Fruit fly (Drosophila melanogaster) whole organism, embryonic: ENCODE measurements around the gene Epp.

ENCODE experiments used
- Asciz ChIP-seq: fragments of 200-800 bp; sonication (Bioruptor generic); optimal IDR thresholded peaks from 2 replicates; lab custom pipeline; 2017; ENCODE audit warnings: missing biosample characterization, mild to moderate bottlenecking, missing genetic modification characterization, missing genetic modification reagents
- Awh ChIP-seq: fragments of 200-800 bp; sonication (Bioruptor generic); IDR thresholded peaks from 2 replicates; pipeline ENCODE4, ENCODE4 v1.3.6; 2022; ENCODE audit warnings: missing biosample characterization, missing genetic modification characterization
- CG10565 ChIP-seq: fragments of 200-800 bp; sonication (Bioruptor generic); optimal IDR thresholded peaks from 3 replicates; lab custom pipeline; 2016; ENCODE audit warnings: missing biosample characterization, mild to moderate bottlenecking, missing genetic modification characterization
- CG10959 ChIP-seq: fragments of 200-800 bp; sonication (Bioruptor generic); IDR thresholded peaks from 2 replicates; pipeline ENCODE4 v1.3.6; 2022; ENCODE audit warnings: missing biosample characterization, missing genetic modification characterization
- CG11695 ChIP-seq: fragments of 200-800 bp; sonication (Bioruptor generic); IDR thresholded peaks from 3 replicates; pipeline ENCODE4 v1.3.6; 2022; ENCODE audit warnings: missing biosample characterization, missing genetic modification characterization
- CG15011 ChIP-seq: fragments of 200-800 bp; sonication (Bioruptor generic); optimal IDR thresholded peaks from 3 replicates; lab custom pipeline; 2018; ENCODE audit warnings: missing biosample characterization, mild to moderate bottlenecking, missing genetic modification characterization
- CG16863 ChIP-seq: fragments of 200-800 bp; sonication (Bioruptor generic); optimal IDR thresholded peaks from 3 replicates; lab custom pipeline; 2016; ENCODE audit warnings: missing biosample characterization, missing genetic modification characterization
- CG3281 ChIP-seq: fragments of 200-800 bp; sonication (Bioruptor generic); optimal IDR thresholded peaks from 3 replicates; lab custom pipeline; 2017; ENCODE audit warnings: missing biosample characterization, mild to moderate bottlenecking, missing genetic modification characterization
- CG33557 ChIP-seq: fragments of 200-800 bp; sonication (Bioruptor generic); optimal IDR thresholded peaks from 2 replicates; lab custom pipeline; 2019; ENCODE audit warnings: missing biosample characterization, mild to moderate bottlenecking, missing genetic modification characterization, moderate library complexity
- CG3726 ChIP-seq: fragments of 200-800 bp; sonication (Bioruptor generic); IDR thresholded peaks from 3 replicates; pipeline ENCODE4, ENCODE4 v1.3.6; 2022; ENCODE audit warnings: missing biosample characterization, missing genetic modification characterization
- CG5953 ChIP-seq: fragments of 200-800 bp; sonication (Bioruptor generic); IDR thresholded peaks from 2 replicates; pipeline ENCODE4 v1.3.6; 2022; ENCODE audit warnings: missing biosample characterization, missing genetic modification characterization
- CG6254 ChIP-seq: fragments of 200-800 bp; sonication (Bioruptor generic); optimal IDR thresholded peaks from 3 replicates; lab custom pipeline; 2017; ENCODE audit warnings: mild to moderate bottlenecking, missing biosample characterization, missing genetic modification reagents, missing genetic modification characterization
- CG6854 ChIP-seq: fragments of 200-800 bp; sonication (Bioruptor generic); optimal IDR thresholded peaks from 3 replicates; lab custom pipeline; 2017; ENCODE audit warnings: missing biosample characterization, mild to moderate bottlenecking, missing genetic modification characterization
- CG8281 ChIP-seq: fragments of 200-800 bp; sonication (Bioruptor generic); optimal IDR thresholded peaks from 2 replicates; lab custom pipeline; 2018; ENCODE audit warnings: missing biosample characterization, mild to moderate bottlenecking, missing genetic modification characterization, moderate library complexity
- CG9609 ChIP-seq: fragments of 200-800 bp; sonication (Bioruptor generic); optimal IDR thresholded peaks from 3 replicates; lab custom pipeline; 2016; ENCODE audit warnings: missing biosample characterization, missing genetic modification characterization
- CG9797 ChIP-seq: fragments of 200-800 bp; sonication (Bioruptor generic); optimal IDR thresholded peaks from 3 replicates; lab custom pipeline; 2018; ENCODE audit warnings: missing biosample characterization, mild to moderate bottlenecking, missing genetic modification characterization
- D ChIP-seq, 2 experiments: fragments of 200-800 bp in 1 of 2; fragments of >200 bp in 1 of 2; sonication (Bioruptor generic) in 1 of 2; optimal IDR thresholded peaks; 2 replicates in 1 of 2; 3 replicates in 1 of 2; lab custom pipeline; 2017; ENCODE audit warnings: mild to moderate bottlenecking in 1 of 2, missing biosample characterization in 1 of 2, missing genetic modification characterization in 1 of 2, missing genetic modification reagents in 1 of 2
- Dad ChIP-seq: fragments of 200-800 bp; sonication (Bioruptor generic); optimal IDR thresholded peaks from 3 replicates; lab custom pipeline; 2016; ENCODE audit warnings: missing biosample characterization, missing genetic modification characterization
- Dp ChIP-seq: fragments of 200-800 bp; sonication (Bioruptor generic); optimal IDR thresholded peaks from 2 replicates; lab custom pipeline; 2018; ENCODE audit warnings: missing biosample characterization, mild to moderate bottlenecking, missing genetic modification characterization, moderate library complexity
- E2f2 ChIP-seq: fragments of 200-800 bp; sonication (Bioruptor generic); IDR thresholded peaks from 2 replicates; pipeline ENCODE4 v1.3.6; 2022; ENCODE audit warnings: missing biosample characterization, missing genetic modification characterization
- Fer3 ChIP-seq: fragments of 200-800 bp; sonication (Bioruptor generic); optimal IDR thresholded peaks from 2 replicates; lab custom pipeline; 2018; ENCODE audit warnings: missing biosample characterization, mild to moderate bottlenecking, missing genetic modification characterization, moderate library complexity
- Gsc ChIP-seq: fragments of 200-800 bp; sonication (Bioruptor generic); IDR thresholded peaks from 2 replicates; pipeline ENCODE4 v1.3.6; 2022; ENCODE audit warnings: missing biosample characterization, missing genetic modification characterization
- HLH4C ChIP-seq: fragments of 200-800 bp; sonication (Bioruptor generic); IDR thresholded peaks from 3 replicates; pipeline ENCODE4 v1.3.6; 2022; ENCODE audit warnings: missing biosample characterization, missing genetic modification characterization; ENCODE audit not compliant: partially characterized antibody
- HmgZ ChIP-seq: fragments of 200-800 bp; sonication (Bioruptor generic); optimal IDR thresholded peaks from 2 replicates; lab custom pipeline; 2018; ENCODE audit warnings: missing biosample characterization, mild to moderate bottlenecking, missing genetic modification characterization
- Lhr ChIP-seq: fragments of 200-800 bp; sonication (Bioruptor generic); optimal IDR thresholded peaks from 3 replicates; lab custom pipeline; 2017; ENCODE audit warnings: mild to moderate bottlenecking, missing biosample characterization, missing genetic modification reagents, missing genetic modification characterization
- NC2α ChIP-seq: fragments of 200-800 bp; sonication (Bioruptor generic); optimal IDR thresholded peaks from 2 replicates; lab custom pipeline; 2016; ENCODE audit warnings: missing biosample characterization, missing genetic modification characterization
- Ravus ChIP-seq: fragments of 200-800 bp; sonication (Bioruptor generic); IDR thresholded peaks from 2 replicates; pipeline ENCODE4 v1.3.6; 2022; ENCODE audit warnings: missing biosample characterization, missing genetic modification characterization
- Xbp1 ChIP-seq: fragments of 200-800 bp; sonication (Bioruptor generic); optimal IDR thresholded peaks from 3 replicates; lab custom pipeline; 2016; ENCODE audit warnings: missing biosample characterization, mild to moderate bottlenecking, missing genetic modification characterization
- ab ChIP-seq: fragments of 200-800 bp; sonication (Bioruptor generic); optimal IDR thresholded peaks from 2 replicates; lab custom pipeline; 2016; ENCODE audit warnings: missing biosample characterization, missing genetic modification characterization
- bab2 ChIP-seq: fragments of 200-800 bp; sonication (Bioruptor generic); optimal IDR thresholded peaks from 2 replicates; lab custom pipeline; 2016; ENCODE audit warnings: missing biosample characterization, missing genetic modification characterization
- croc ChIP-seq: fragments of 200-800 bp; sonication (Bioruptor generic); conservative IDR thresholded peaks from 3 replicates; pipeline ENCODE4 v1.3.6; 2022; ENCODE audit warnings: missing biosample characterization, missing genetic modification characterization
- da ChIP-seq: fragments of 200-800 bp; sonication (Bioruptor generic); optimal IDR thresholded peaks from 2 replicates; lab custom pipeline; 2016; ENCODE audit warnings: missing biosample characterization, missing genetic modification characterization
- dpn ChIP-seq, 2 experiments: fragments of 200-800 bp; sonication (Bioruptor generic); optimal IDR thresholded peaks; 3 replicates each; lab custom pipeline; 2016; ENCODE audit warnings: missing biosample characterization in 2 of 2, missing genetic modification characterization in 2 of 2
- eyg ChIP-seq: fragments of 200-800 bp; sonication (Bioruptor generic); optimal IDR thresholded peaks from 3 replicates; lab custom pipeline; 2016; ENCODE audit warnings: missing biosample characterization, missing genetic modification characterization
- h ChIP-seq: fragments of >200 bp; optimal IDR thresholded peaks from 2 replicates; lab custom pipeline; 2017
- lab ChIP-seq: fragments of 200-800 bp; sonication (Bioruptor generic); optimal IDR thresholded peaks from 3 replicates; lab custom pipeline; 2017; ENCODE audit warnings: missing biosample characterization, missing genetic modification characterization, mild to moderate bottlenecking, moderate library complexity, missing genetic modification reagents
- maf-S ChIP-seq: fragments of 200-800 bp; sonication (Bioruptor generic); optimal IDR thresholded peaks from 2 replicates; lab custom pipeline; 2016; ENCODE audit warnings: missing biosample characterization, missing genetic modification characterization
- nerfin-1 ChIP-seq: fragments of 200-800 bp; sonication (Bioruptor generic); optimal IDR thresholded peaks from 3 replicates; lab custom pipeline; 2019; ENCODE audit warnings: missing biosample characterization, mild to moderate bottlenecking, missing genetic modification characterization, moderate library complexity
- nerfin-2 ChIP-seq: fragments of 200-800 bp; sonication (Bioruptor generic); IDR thresholded peaks from 2 replicates; pipeline ENCODE4 v1.3.6; 2022; ENCODE audit warnings: missing biosample characterization, missing genetic modification characterization; ENCODE audit not compliant: partially characterized antibody
- p53 ChIP-seq: fragments of 200-800 bp; sonication (Bioruptor generic); optimal IDR thresholded peaks from 2 replicates; lab custom pipeline; 2016; ENCODE audit warnings: missing biosample characterization, missing genetic modification characterization
- peb ChIP-seq: fragments of 200-800 bp; sonication (Bioruptor generic); IDR thresholded peaks from 2 replicates; pipeline ENCODE4 v1.3.6; 2022; ENCODE audit warnings: missing biosample characterization, missing genetic modification characterization
- pfk ChIP-seq: fragments of 200-800 bp; sonication (Bioruptor generic); optimal IDR thresholded peaks from 2 replicates; lab custom pipeline; 2018; ENCODE audit warnings: missing biosample characterization, mild to moderate bottlenecking, missing genetic modification characterization, moderate library complexity
- sens-2 ChIP-seq: fragments of 200-800 bp; sonication (Bioruptor generic); IDR thresholded peaks from 2 replicates; pipeline ENCODE4 v1.3.6; 2022; ENCODE audit warnings: missing biosample characterization, missing genetic modification characterization
- sima ChIP-seq: fragments of 200-800 bp; sonication (Bioruptor generic); optimal IDR thresholded peaks from 2 replicates; lab custom pipeline; 2016; ENCODE audit warnings: missing biosample characterization, missing genetic modification characterization
- slou ChIP-seq: fragments of 200-800 bp; sonication (Bioruptor generic); optimal IDR thresholded peaks from 3 replicates; lab custom pipeline; 2016; ENCODE audit warnings: missing biosample characterization, missing genetic modification characterization
- slp2 ChIP-seq: fragments of 200-800 bp; sonication (Bioruptor generic); optimal IDR thresholded peaks from 2 replicates; lab custom pipeline; 2016; ENCODE audit warnings: missing biosample characterization, missing genetic modification characterization
- trem ChIP-seq: fragments of 200-800 bp; optimal IDR thresholded peaks from 3 replicates; lab custom pipeline; 2019; ENCODE audit warnings: missing biosample characterization, mild to moderate bottlenecking, missing genetic modification characterization, moderate library complexity
- ttk ChIP-seq: fragments of 200-800 bp; sonication (Bioruptor generic); IDR thresholded peaks from 2 replicates; pipeline ENCODE4 v2.1.2; 2022; ENCODE audit warnings: missing biosample characterization, missing genetic modification characterization
- zen2 ChIP-seq: fragments of 200-800 bp; sonication (Bioruptor generic); IDR thresholded peaks from 3 replicates; pipeline ENCODE4 v1.3.6; 2022; ENCODE audit warnings: missing biosample characterization, missing genetic modification characterization; ENCODE audit not compliant: partially characterized antibody

Gene Epp

dm6 chr3R:24037538-24038265 is 45.0 kb upstream of the Epp start, which contains the start of gene spas (continued):
- peak; percentile 33; the same call in 2 of the 3 replicates for TF ChIP-seq CG3726 (GFP tag; lab: Robert Waterston, UW)
- no peak for TF ChIP-seq CG10565 (GFP tag; lab: Kevin White, UChicago)
- TF ChIP-seq CG3281 (GFP tag; lab: Kevin White, UChicago) = peak; percentile 50
- TF ChIP-seq croc (GFP tag; lab: Robert Waterston, UW) = peak; percentile 56; the same call in 2 of the 3 replicates
- TF ChIP-seq lab = peak; percentile 50
- peak; percentile 81 for TF ChIP-seq CG9609 (GFP tag; lab: Kevin White, UChicago)
- TF ChIP-seq Dad (GFP tag; lab: Kevin White, UChicago) = peak; percentile 58
- TF ChIP-seq slou = no peak
- TF ChIP-seq CG11695 (GFP tag; lab: Robert Waterston, UW) = 0 out of 3 replicates have a peak, but pooled peaks have one; percentile 18
- TF ChIP-seq CG6254 (GFP tag; lab: Kevin White, UChicago) = peak; percentile 22
- TF ChIP-seq sima (GFP tag; lab: Kevin White, UChicago) = no peak
- peak; percentile 80 for TF ChIP-seq slp2 (GFP tag; lab: Kevin White, UChicago)
- peak; percentile 61 for TF ChIP-seq E2f2
- no peak for TF ChIP-seq Lhr
- TF ChIP-seq trem = peak; percentile 84
- TF ChIP-seq CG9797 = peak; percentile 40
- TF ChIP-seq NC2α (GFP tag; lab: Kevin White, UChicago) = peak; percentile 13
- peak; percentile 58; the same call in 1 of the 2 replicates for TF ChIP-seq nerfin-2 (GFP tag; lab: Robert Waterston, UW)
- TF ChIP-seq HmgZ (tag; lab: Kevin White, UChicago) = peak; percentile 67
- TF ChIP-seq Xbp1 (GFP tag; lab: Kevin White, UChicago) = peak; percentile 65
- peak; percentile 63 for TF ChIP-seq peb (GFP tag; lab: Robert Waterston, UW)
- TF ChIP-seq bab2 (GFP tag; lab: Kevin White, UChicago) = peak; percentile 75
- no peak for TF ChIP-seq D (optimal IDR thresholded peaks at IDR 0.05; lab: Kevin White, UChicago)
- TF ChIP-seq D (GFP tag; optimal IDR thresholded peaks at IDR 0.05; lab: Kevin White, UChicago) = peak; percentile 35
- peak; percentile 67 for TF ChIP-seq ttk
- peak; percentile 80 for TF ChIP-seq zen2 (GFP tag; lab: Robert Waterston, UW)
- peak; percentile 24 for TF ChIP-seq CG8281
- TF ChIP-seq dpn (GFP tag; optimal IDR thresholded peaks at IDR 0.05; lab: Kevin White, UChicago) = peak; percentile 69 to 79
- TF ChIP-seq Awh = 0 out of 2 replicates have a peak, but pooled peaks have one; percentile 25
- TF ChIP-seq Dp = peak; percentile 31
- TF ChIP-seq da (GFP tag; lab: Kevin White, UChicago) = peak; percentile 65
- peak; percentile 61 for TF ChIP-seq CG10959 (GFP tag; lab: Robert Waterston, UW)
- peak; percentile 45; the same call in 1 of the 2 replicates for TF ChIP-seq CG5953 (GFP tag; lab: Robert Waterston, UW)
- TF ChIP-seq CG16863 (GFP tag; lab: Kevin White, UChicago) = peak; percentile 77
- no peak for TF ChIP-seq ab (GFP tag; lab: Kevin White, UChicago)
- no peak for TF ChIP-seq Asciz (GFP tag; lab: Kevin White, UChicago)
- TF ChIP-seq CG33557 (GFP tag; lab: Kevin White, UChicago) = peak; percentile 24
- peak; percentile 53 for TF ChIP-seq nerfin-1 (tag; lab: Kevin White, UChicago)
- peak; percentile 46 for TF ChIP-seq Fer3
- peak; percentile 49; the same call in 1 of the 2 replicates for TF ChIP-seq Gsc (GFP tag; lab: Robert Waterston, UW)
- no peak for TF ChIP-seq pfk (GFP tag; lab: Kevin White, UChicago)
- no peak for TF ChIP-seq h
- peak; percentile 30 for TF ChIP-seq maf-S (GFP tag; lab: Kevin White, UChicago)
- peak; percentile 87 for TF ChIP-seq HLH4C (GFP tag; lab: Robert Waterston, UW)
- TF ChIP-seq CG15011 = no peak
- peak; percentile 20 for TF ChIP-seq eyg (GFP tag; lab: Kevin White, UChicago)
- TF ChIP-seq p53 (GFP tag; lab: Kevin White, UChicago) = no peak
- no peak for TF ChIP-seq CG6854 (GFP tag; lab: Kevin White, UChicago)
- TF ChIP-seq Ravus = no peak
- TF ChIP-seq sens-2 (GFP tag; lab: Robert Waterston, UW) = peak; percentile 53; the same call in 1 of the 2 replicates
